Worm (Caenorhabditis elegans) whole organism, dauer: ENCODE measurements around the gene msi-1.

Experiments used
- unc-62 ChIP-seq: sonication (generic microtip); optimal IDR thresholded peaks from 2 replicates; lab custom pipeline; 2017; ENCODE audit warnings: missing biosample characterization, missing genetic modification reagents, missing genetic modification characterization

msi-1 gene

ce11 chrIII:3994457-3994856 is 18.3 kb upstream of the msi-1 start:
- no peak for TF ChIP-seq unc-62 (GFP tag; lab: Kevin White, UChicago)

- TF ChIP-seq unc-62 (GFP tag; lab: Kevin White, UChicago), result no peak
Observed at ce11 chrIII:3992089-3992488, 15.9 kb upstream of the msi-1 start, which contains the start of gene glb-11. glb-11 (minus strand) TSS chrIII:3992189.

ce11 chrIII:3991362-3991761 is 15.2 kb upstream of the msi-1 start:
- no peak for TF ChIP-seq unc-62 (GFP tag; lab: Kevin White, UChicago)

- no peak for TF ChIP-seq unc-62 (GFP tag; lab: Kevin White, UChicago)
Observed at ce11 chrIII:3987759-3988158, 11.6 kb upstream of the msi-1 start, which contains the start of gene C36E8.6. C36E8.6 (plus strand) TSS chrIII:3988059.

- no peak for TF ChIP-seq unc-62 (GFP tag; lab: Kevin White, UChicago)
Observed at ce11 chrIII:3986368-3986767, 10.2 kb upstream of the msi-1 start, which contains the start of gene Y1A5A.1. Y1A5A.1 (minus strand) TSS chrIII:3986661.

- no peak for TF ChIP-seq unc-62 (GFP tag; lab: Kevin White, UChicago)
Observed at ce11 chrIII:3984049-3984484, 7.9 kb upstream of the msi-1 start.

- no peak for TF ChIP-seq unc-62 (GFP tag; lab: Kevin White, UChicago)
Observed at ce11 chrIII:3979980-3980631, 3.9 kb upstream of the msi-1 start.

ce11 chrIII:3978438-3978837 is 2.2 kb upstream of the msi-1 start:
- TF ChIP-seq unc-62 (GFP tag; lab: Kevin White, UChicago), result no peak

- no peak for TF ChIP-seq unc-62 (GFP tag; lab: Kevin White, UChicago)
Observed at ce11 chrIII:3976992-3977391, 801 bp upstream of the msi-1 start.

ce11 chrIII:3975008-3975407 is 1.2 kb downstream of the msi-1 start:
- TF ChIP-seq unc-62 (GFP tag; lab: Kevin White, UChicago), result no peak

ce11 chrIII:3974503-3974902 is 1.7 kb downstream of the msi-1 start:
- no peak for TF ChIP-seq unc-62 (GFP tag; lab: Kevin White, UChicago)

ce11 chrIII:3972687-3973086 is 3.5 kb downstream of the msi-1 start, which contains the start of gene R10E9.4:
R10E9.4 (minus strand) TSS chrIII:3972787.
- TF ChIP-seq unc-62 (GFP tag; lab: Kevin White, UChicago), result no peak

- TF ChIP-seq unc-62 (GFP tag; lab: Kevin White, UChicago), result no peak
Observed at ce11 chrIII:3970395-3970794, 5.8 kb downstream of the msi-1 start.

- no peak for TF ChIP-seq unc-62 (GFP tag; lab: Kevin White, UChicago)
Observed at ce11 chrIII:3969133-3969532, 7.1 kb downstream of the msi-1 start.

- no peak for TF ChIP-seq unc-62 (GFP tag; lab: Kevin White, UChicago)
Observed at ce11 chrIII:3966143-3966542, 10.0 kb downstream of the msi-1 start.

ce11 chrIII:3964237-3964636 is 12.0 kb downstream of the msi-1 start, which contains the start of gene R10E9.2:
R10E9.2 (minus strand) TSS chrIII:3964337.
- TF ChIP-seq unc-62 (GFP tag; lab: Kevin White, UChicago), result no peak

ce11 chrIII:3959987-3960386 is 16.2 kb downstream of the msi-1 start, which contains the start of gene R10E9.3:
R10E9.3 (plus strand) TSS chrIII:3960221.
- TF ChIP-seq unc-62 (GFP tag; lab: Kevin White, UChicago), result no peak
